Fruit fly (Drosophila melanogaster): ENCODE results near the gene CG31606.
A peak's percentile ranks its signal among the peaks of the same experiment; 100 is the strongest.

The CG31606 gene

dm6 chr2L:8171544-8171943 lies 24.1 kb downstream of the CG31606 start (continued):
- TF ChIP-seq prd (optimal IDR thresholded peaks at IDR 0.05) (no peak), prd (GFP tag; IDR thresholded peaks at IDR 0.05) (no peak), amos (GFP tag; IDR thresholded peaks at IDR 0.05; ENCODE audit: partially characterized antibody) (no peak), scrt (GFP tag; optimal IDR thresholded peaks at IDR 0.05) (no peak), sr (GFP tag; IDR thresholded peaks at IDR 0.05) (peak; percentile 79; the same call in 2 of the 3 replicates), CG14965 (GFP tag; optimal IDR thresholded peaks at IDR 0.05; ENCODE audit: borderline replicate concordance) (no peak), Opbp (GFP tag; IDR thresholded peaks at IDR 0.05; ENCODE audit: partially characterized antibody) (no peak), fu2 (GFP tag; optimal IDR thresholded peaks at IDR 0.05) (no peak), CG15601 (tag; optimal IDR thresholded peaks at IDR 0.05) (no peak), CG31224 (GFP tag; IDR thresholded peaks at IDR 0.05) (no peak), Dbx (GFP tag; IDR thresholded peaks at IDR 0.05) (0 out of 3 replicates have a peak, but pooled peaks have one; percentile 29), NFAT (GFP tag; IDR thresholded peaks at IDR 0.05) (0 out of 2 replicates have a peak, but pooled peaks have one; percentile 8), Adf1 (GFP tag; IDR thresholded peaks at IDR 0.05) (peak; percentile 12; the same call in 1 of the 2 replicates), CG2712 (tag; optimal IDR thresholded peaks at IDR 0.05) (no peak), hkb (optimal IDR thresholded peaks at IDR 0.05) (no peak), hkb (GFP tag; IDR thresholded peaks at IDR 0.05) (no peak), crp (GFP tag; optimal IDR thresholded peaks at IDR 0.05) (no peak), CG17802 (tag; optimal IDR thresholded peaks at IDR 0.05) (no peak), CG7987 (GFP tag; optimal IDR thresholded peaks at IDR 0.05) (no peak), CG10543 (GFP tag; optimal IDR thresholded peaks at IDR 0.05) (peak; percentile 63), stc (GFP tag; IDR thresholded peaks at IDR 0.05) (no peak), lov (optimal IDR thresholded peaks at IDR 0.05) (no peak), lov (GFP tag; IDR thresholded peaks at IDR 0.05) (no peak), klu (GFP tag; IDR thresholded peaks at IDR 0.05) (peak; percentile 49), Rfx (GFP tag; IDR thresholded peaks at IDR 0.05) (0 out of 2 replicates have a peak, but pooled peaks have one; percentile 7), Dfd (GFP tag; optimal IDR thresholded peaks at IDR 0.05) (no peak), Dip2 (GFP tag; IDR thresholded peaks at IDR 0.05) (no peak), CG10274 (GFP tag; optimal IDR thresholded peaks at IDR 0.05) (no peak), Lpt (GFP tag; optimal IDR thresholded peaks at IDR 0.05) (no peak), ind (GFP tag; optimal IDR thresholded peaks at IDR 0.05) (no peak), CG18011 (GFP tag; optimal IDR thresholded peaks at IDR 0.05) (no peak), abd-A (tag; optimal IDR thresholded peaks at IDR 0.05) (no peak), sd (tag; optimal IDR thresholded peaks at IDR 0.05) (no peak), CG2120 (GFP tag; optimal IDR thresholded peaks at IDR 0.05) (no peak), row (GFP tag; IDR thresholded peaks at IDR 0.05) (no peak), CG3847 (GFP tag; IDR thresholded peaks at IDR 0.05) (no peak), jumu (GFP tag; optimal IDR thresholded peaks at IDR 0.05) (no peak), Mes4 (GFP tag; optimal IDR thresholded peaks at IDR 0.05) (no peak), NC2β (GFP tag; optimal IDR thresholded peaks at IDR 0.05) (no peak), CG13296 (GFP tag; optimal IDR thresholded peaks at IDR 0.05) (no peak), Stat92E (GFP tag; optimal IDR thresholded peaks at IDR 0.05) (no peak), Drgx (GFP tag; IDR thresholded peaks at IDR 0.05) (0 out of 2 replicates have a peak, but pooled peaks have one; percentile 20), sisA (GFP tag; IDR thresholded peaks at IDR 0.05) (no peak), CG1603 (tag; optimal IDR thresholded peaks at IDR 0.05) (no peak), CG17361 (GFP tag; IDR thresholded peaks at IDR 0.05) (no peak), CG14050 (GFP tag; IDR thresholded peaks at IDR 0.05) (no peak), bowl (GFP tag; IDR thresholded peaks at IDR 0.05) (no peak), Antp (GFP tag; optimal IDR thresholded peaks at IDR 0.05) (no peak), Jarid2 (GFP tag; optimal IDR thresholded peaks at IDR 0.05) (no peak), CG18764 (GFP tag; optimal IDR thresholded peaks at IDR 0.05) (no peak), CG32532 (GFP tag; IDR thresholded peaks at IDR 0.05) (no peak), nom (GFP tag; optimal IDR thresholded peaks at IDR 0.05) (no peak)

Measured in whole organism, embryonic.